Fruit fly (Drosophila melanogaster): Measurements from ENCODE around the gene tow.

tow gene

dm6 chr3L:6955254-6956229 is 12.9 kb downstream of the tow start, which contains the start of the genes CG10077 and CG9948 (continued):
- TF ChIP-seq Sin3A (optimal IDR thresholded peaks at IDR 0.05) (no peak), CG10321 (GFP tag; IDR thresholded peaks at IDR 0.05) (peak; percentile 78), Max (GFP tag; optimal IDR thresholded peaks at IDR 0.05) (peak; percentile 83), ara (GFP tag; IDR thresholded peaks at IDR 0.05) (peak; percentile 86), CG12391 (tag; optimal IDR thresholded peaks at IDR 0.05) (peak; percentile 93), pum (GFP tag; optimal IDR thresholded peaks at IDR 0.05) (peak; percentile 66), Ravus (GFP tag; IDR thresholded peaks at IDR 0.05) (peak; percentile 80), CG15479 (GFP tag; optimal IDR thresholded peaks at IDR 0.05) (no peak), CG31224 (GFP tag; IDR thresholded peaks at IDR 0.05) (peak; percentile 63), CG14965 (GFP tag; optimal IDR thresholded peaks at IDR 0.05; ENCODE audit: borderline replicate concordance) (no peak), CG18599 (GFP tag; optimal IDR thresholded peaks at IDR 0.05) (peak; percentile 89), CG11456 (GFP tag; IDR thresholded peaks at IDR 0.05) (peak; percentile 89), pan (optimal IDR thresholded peaks at IDR 0.05) (no peak), pan (GFP tag; optimal IDR thresholded peaks at IDR 0.05 in 1 of 2, IDR thresholded peaks at IDR 0.05 in 1 of 2) (peak in 1 of 2 experiments; percentile 94), lmd (GFP tag; IDR thresholded peaks at IDR 0.05) (peak; percentile 93), CG15696 (tag; optimal IDR thresholded peaks at IDR 0.05) (peak; percentile 91), Kr (GFP tag; optimal IDR thresholded peaks at IDR 0.05) (no peak), CTCF (GFP tag; optimal IDR thresholded peaks at IDR 0.05) (no peak), emc (GFP tag; optimal IDR thresholded peaks at IDR 0.05) (no peak), CG1647 (GFP tag; optimal IDR thresholded peaks at IDR 0.05) (peak; percentile 39), HLH54F (GFP tag; optimal IDR thresholded peaks at IDR 0.05) (peak; percentile 51), Xrp1 (GFP tag; IDR thresholded peaks at IDR 0.05) (peak; percentile 95), CG33557 (GFP tag; optimal IDR thresholded peaks at IDR 0.05) (peak; percentile 83), Aef1 (GFP tag; IDR thresholded peaks at IDR 0.05) (peak; percentile 87), Dek (tag; optimal IDR thresholded peaks at IDR 0.05) (peak; percentile 89), sens (GFP tag) (peak; percentile 96), CG43689 (GFP tag; IDR thresholded peaks at IDR 0.05) (peak; percentile 64), tin (GFP tag; optimal IDR thresholded peaks at IDR 0.05) (peak; percentile 88), Pdp1 (GFP tag; optimal IDR thresholded peaks at IDR 0.05) (peak; percentile 75 to 76), Chrac-16 (GFP tag; optimal IDR thresholded peaks at IDR 0.05) (peak; percentile 91), ro (GFP tag; IDR thresholded peaks at IDR 0.05) (peak; percentile 53; the same call in 1 of the 2 replicates), Lpt (GFP tag; optimal IDR thresholded peaks at IDR 0.05) (no peak), CG10147 (GFP tag; optimal IDR thresholded peaks at IDR 0.05) (peak; percentile 86), CG11247 (GFP tag; IDR thresholded peaks at IDR 0.05) (peak; percentile 80), HLH3B (GFP tag; IDR thresholded peaks at IDR 0.05) (peak; percentile 91), crol (GFP tag; IDR thresholded peaks at IDR 0.05) (no peak), fd102C (GFP tag; optimal IDR thresholded peaks at IDR 0.05) (peak; percentile 27), gro (GFP tag; optimal IDR thresholded peaks at IDR 0.05) (peak; percentile 31), CG34224 (GFP tag; IDR thresholded peaks at IDR 0.05; ENCODE audit: partially characterized antibody) (peak; percentile 83; the same call in 2 of the 3 replicates), Atf-2 (GFP tag; optimal IDR thresholded peaks at IDR 0.05) (peak; percentile 64), CG2120 (GFP tag; optimal IDR thresholded peaks at IDR 0.05) (peak; percentile 89), trem (tag; optimal IDR thresholded peaks at IDR 0.05) (peak; percentile 92), kni (GFP tag; optimal IDR thresholded peaks at IDR 0.05) (peak; percentile 64), CG17328 (GFP tag; IDR thresholded peaks at IDR 0.05) (peak; percentile 93), NK7.1 (GFP tag; optimal IDR thresholded peaks at IDR 0.05) (no peak), CG9727 (GFP tag; optimal IDR thresholded peaks at IDR 0.05) (peak; percentile 85), CG2202 (tag; optimal IDR thresholded peaks at IDR 0.05) (peak; percentile 83), MTF-1 (GFP tag; optimal IDR thresholded peaks at IDR 0.05; ENCODE audit: borderline replicate concordance) (peak; percentile 78), Atf3 (GFP tag; optimal IDR thresholded peaks at IDR 0.05) (peak; percentile 7), Abd-B (GFP tag; optimal IDR thresholded peaks at IDR 0.05) (peak; percentile 87)
